Worm (Caenorhabditis elegans): ENCODE data around the gene mrps-21.

Gene mrps-21

DNA sequence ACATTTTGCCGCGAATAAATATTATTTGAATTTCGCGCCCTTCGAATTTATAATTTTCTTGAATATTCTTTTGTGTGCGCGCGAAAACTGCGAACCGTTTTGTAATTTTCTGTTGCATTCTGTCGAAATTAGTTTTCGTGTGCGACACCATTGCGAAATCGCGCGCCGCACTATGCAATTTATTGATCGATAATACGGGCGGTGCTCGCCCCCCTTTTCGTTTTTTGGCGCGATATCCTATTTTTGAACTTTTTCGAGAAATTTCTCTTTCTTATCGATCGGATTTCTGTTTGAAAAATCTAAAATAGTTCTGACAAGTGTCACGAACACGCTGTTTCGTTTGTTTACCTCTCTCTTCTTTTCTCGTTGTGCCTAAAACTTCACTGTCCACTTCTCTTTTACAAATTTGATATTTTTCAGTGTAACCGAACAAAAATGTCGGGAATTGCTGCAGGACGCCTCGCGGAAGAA, 8.7 kb downstream of the mrps-21 start, which contains the start of gene ubc-9 (continued):
- TF ChIP-seq egl-18 (GFP tag; IDR thresholded peaks at IDR 0.05) (no peak), ztf-6 (GFP tag; IDR thresholded peaks at IDR 0.05) (no peak), let-607 (tag; optimal IDR thresholded peaks at IDR 0.05) (peak in 1 of 2 experiments; percentile 31), mes-4 (tag; optimal IDR thresholded peaks at IDR 0.05) (no peak)

ce11 chrIV:4649460-4649859, 9.9 kb downstream of the mrps-21 start, which contains the start of gene F29B9.7:
Gene F29B9.7, plus strand, starts transcription at chrIV:4649760.
- TF ChIP-seq ztf-6 (GFP tag; IDR thresholded peaks at IDR 0.05) (no peak), attf-6 (GFP tag; IDR thresholded peaks at IDR 0.05) (no peak), hmg-1.2 (GFP tag; IDR thresholded peaks at IDR 0.05) (no peak), chd-7 (tag; optimal IDR thresholded peaks at IDR 0.05) (no peak), athp-1 (tag; optimal IDR thresholded peaks at IDR 0.05) (no peak), snpc-4 (GFP tag; optimal IDR thresholded peaks at IDR 0.05) (no peak), snpc-4 (tag; optimal IDR thresholded peaks at IDR 0.05) (no peak), dpl-1 (GFP tag; optimal IDR thresholded peaks at IDR 0.05) (no peak), him-1 (tag; optimal IDR thresholded peaks at IDR 0.05) (no peak), tbx-9 (tag; optimal IDR thresholded peaks at IDR 0.05; ENCODE audit: borderline replicate concordance) (no peak), nhr-90 (tag; optimal IDR thresholded peaks at IDR 0.05) (no peak), attf-3 (GFP tag; conservative IDR thresholded peaks at IDR 0.05) (no peak), ceh-27 (GFP tag; optimal IDR thresholded peaks at IDR 0.05) (no peak), aptf-3 (GFP tag; IDR thresholded peaks at IDR 0.05) (no peak), rpc-1 (optimal IDR thresholded peaks at IDR 0.05) (no peak), rpc-1 (tag; optimal IDR thresholded peaks at IDR 0.05) (no peak)

ce11 chrIV:4647385-4647784, 11.9 kb downstream of the mrps-21 start, which contains the start of gene F29B9.8:
Gene F29B9.8, plus strand, starts transcription at chrIV:4647685.
- no peak for TF ChIP-seq zim-3 (tag; optimal IDR thresholded peaks at IDR 0.05)
- no peak for TF ChIP-seq hlh-12 (tag; optimal IDR thresholded peaks at IDR 0.05)
- no peak for TF ChIP-seq lin-40 (tag; optimal IDR thresholded peaks at IDR 0.05)
- TF ChIP-seq ztf-6 (GFP tag; IDR thresholded peaks at IDR 0.05): no peak
- no peak for TF ChIP-seq B0019.2 (GFP tag; conservative IDR thresholded peaks at IDR 0.05)
- TF ChIP-seq athp-1 (tag; optimal IDR thresholded peaks at IDR 0.05): no peak
- TF ChIP-seq madf-6 (GFP tag; IDR thresholded peaks at IDR 0.05): no peak
- no peak for TF ChIP-seq madf-10 (tag; optimal IDR thresholded peaks at IDR 0.05)
- no peak for TF ChIP-seq sdz-38 (tag; optimal IDR thresholded peaks at IDR 0.05)
- no peak for TF ChIP-seq efl-1 (GFP tag; optimal IDR thresholded peaks at IDR 0.05)

DNA sequence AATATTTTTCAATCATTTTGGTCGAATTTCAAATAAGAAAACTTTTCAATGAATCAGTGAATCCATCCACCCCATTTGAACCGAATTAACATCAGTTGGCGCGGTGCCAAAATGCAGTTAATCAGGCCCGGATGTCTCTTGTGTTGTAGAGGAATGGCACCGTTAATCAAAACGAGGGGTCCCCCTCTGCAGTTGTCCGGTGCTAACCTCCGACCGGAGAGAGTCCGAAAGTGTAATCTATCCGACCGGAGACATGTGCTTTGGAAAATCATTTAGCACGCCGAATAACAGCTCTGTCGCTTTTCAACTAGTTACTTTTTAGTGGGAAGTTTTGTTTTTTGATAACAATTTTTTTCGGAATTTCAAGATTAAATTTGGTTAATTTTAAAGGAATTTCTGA, 14.1 kb downstream of the mrps-21 start:
- TF ChIP-seq lsl-1 (GFP tag; optimal IDR thresholded peaks at IDR 0.05) (no peak), lin-40 (tag; optimal IDR thresholded peaks at IDR 0.05) (no peak), fkh-3 (tag; optimal IDR thresholded peaks at IDR 0.05) (no peak), C17E4.6 (GFP tag; IDR thresholded peaks at IDR 0.05) (no peak), T07F8.4 (tag; optimal IDR thresholded peaks at IDR 0.05) (no peak), ccch-3 (GFP tag; optimal IDR thresholded peaks at IDR 0.05) (no peak), hlh-26 (GFP tag; conservative IDR thresholded peaks at IDR 0.05) (no peak), unc-62 (GFP tag; optimal IDR thresholded peaks at IDR 0.05) (no peak), egl-44 (GFP tag; IDR thresholded peaks at IDR 0.05) (no peak), tbx-9 (tag; optimal IDR thresholded peaks at IDR 0.05; ENCODE audit: borderline replicate concordance) (no peak), dox-1 (GFP tag; IDR thresholded peaks at IDR 0.05) (no peak), tbp1 (GFP tag; optimal IDR thresholded peaks at IDR 0.05) (no peak)
